Fruit fly (Drosophila melanogaster): Measurements from ENCODE around the gene alphaTub85E.

Gene alphaTub85E

dm6 chr3R:9767620-9768592, 34.9 kb upstream of the alphaTub85E start, which contains the start of gene Naa80 (continued):
- TF ChIP-seq fd96Cb (tag; optimal IDR thresholded peaks at IDR 0.05), result no peak
- peak; percentile 31 for TF ChIP-seq NC2β (GFP tag; optimal IDR thresholded peaks at IDR 0.05)
- TF ChIP-seq bbx (GFP tag; IDR thresholded peaks at IDR 0.05; ENCODE audit: partially characterized antibody), result peak; percentile 65
- TF ChIP-seq sd (tag; optimal IDR thresholded peaks at IDR 0.05), result peak; percentile 52
- no peak for TF ChIP-seq CG3407 (GFP tag; optimal IDR thresholded peaks at IDR 0.05)
- no peak for TF ChIP-seq odd (GFP tag; optimal IDR thresholded peaks at IDR 0.05)
- TF ChIP-seq shn (GFP tag; optimal IDR thresholded peaks at IDR 0.05), result peak; percentile 67
- TF ChIP-seq HHEX (GFP tag; optimal IDR thresholded peaks at IDR 0.05), result peak; percentile 66
- peak; percentile 53; the same call in 1 of the 3 replicates for TF ChIP-seq H15 (GFP tag; IDR thresholded peaks at IDR 0.05)
- peak; percentile 96 for TF ChIP-seq MBD-R2 (GFP tag; IDR thresholded peaks at IDR 0.05)
- TF ChIP-seq slp2 (GFP tag; optimal IDR thresholded peaks at IDR 0.05), result peak; percentile 6
- peak; percentile 57 for TF ChIP-seq Meics (GFP tag; optimal IDR thresholded peaks at IDR 0.05)
- peak; percentile 40 for TF ChIP-seq CG8290 (GFP tag; optimal IDR thresholded peaks at IDR 0.05)
- TF ChIP-seq CG8290 (tag; optimal IDR thresholded peaks at IDR 0.05), result peak in 1 of 2 experiments; percentile 90
- peak; percentile 54 for TF ChIP-seq kni (GFP tag; optimal IDR thresholded peaks at IDR 0.05)
- peak; percentile 84 for TF ChIP-seq E2f2 (GFP tag; IDR thresholded peaks at IDR 0.05)
- peak; percentile 53 for TF ChIP-seq CG15696 (tag; optimal IDR thresholded peaks at IDR 0.05)
- TF ChIP-seq Hr51 (GFP tag; optimal IDR thresholded peaks at IDR 0.05), result peak in 1 of 2 experiments; percentile 85
- no peak for TF ChIP-seq CG6854 (GFP tag; optimal IDR thresholded peaks at IDR 0.05)
- TF ChIP-seq CG33557 (GFP tag; optimal IDR thresholded peaks at IDR 0.05), result no peak
- TF ChIP-seq gsb (GFP tag; IDR thresholded peaks at IDR 0.05), result no peak; the same call in 1 of the 2 replicates
- no peak for TF ChIP-seq dmrt99B (tag; optimal IDR thresholded peaks at IDR 0.05)
- TF ChIP-seq Hsf (GFP tag; optimal IDR thresholded peaks at IDR 0.05), result peak; percentile 75
- no peak for TF ChIP-seq Mrtf (GFP tag; IDR thresholded peaks at IDR 0.05)
- peak; percentile 77 for TF ChIP-seq stwl (tag; optimal IDR thresholded peaks at IDR 0.05)
- TF ChIP-seq Nf-YA (GFP tag; IDR thresholded peaks at IDR 0.05), result no peak
- peak; percentile 89 for TF ChIP-seq CG2120 (GFP tag; optimal IDR thresholded peaks at IDR 0.05)
- peak; percentile 64 for TF ChIP-seq amos (GFP tag; IDR thresholded peaks at IDR 0.05; ENCODE audit: partially characterized antibody)
- TF ChIP-seq CG14441 (GFP tag; IDR thresholded peaks at IDR 0.05), result peak; percentile 35; the same call in 1 of the 2 replicates
- TF ChIP-seq CG6689 (GFP tag; IDR thresholded peaks at IDR 0.05), result no peak
- TF ChIP-seq CG32772 (GFP tag; IDR thresholded peaks at IDR 0.05), result peak; percentile 24; the same call in 1 of the 2 replicates
- no peak for TF ChIP-seq CG7271 (tag; optimal IDR thresholded peaks at IDR 0.05)
- peak; percentile 47; the same call in 1 of the 2 replicates for TF ChIP-seq nerfin-2 (GFP tag; IDR thresholded peaks at IDR 0.05; ENCODE audit: partially characterized antibody)
- no peak for TF ChIP-seq CG31365 (tag; optimal IDR thresholded peaks at IDR 0.05)
- peak; percentile 60; the same call in 1 of the 2 replicates for TF ChIP-seq CG14014 (GFP tag; IDR thresholded peaks at IDR 0.05)
- TF ChIP-seq onecut (GFP tag; IDR thresholded peaks at IDR 0.05), result peak; percentile 41; the same call in 1 of the 2 replicates
- TF ChIP-seq sc (optimal IDR thresholded peaks at IDR 0.05), result no peak
- no peak for TF ChIP-seq sc (GFP tag; optimal IDR thresholded peaks at IDR 0.05)
- no peak for TF ChIP-seq CG6254 (GFP tag; optimal IDR thresholded peaks at IDR 0.05)
- TF ChIP-seq bab2 (GFP tag; optimal IDR thresholded peaks at IDR 0.05), result peak; percentile 66
- TF ChIP-seq CG7372 (GFP tag; IDR thresholded peaks at IDR 0.05), result no peak
- peak; percentile 32; the same call in 1 of the 2 replicates for TF ChIP-seq chm (GFP tag; IDR thresholded peaks at IDR 0.05)
- peak; percentile 38 for TF ChIP-seq CG15269 (tag; optimal IDR thresholded peaks at IDR 0.05)
- peak; percentile 11 for TF ChIP-seq CG18262 (tag; optimal IDR thresholded peaks at IDR 0.05)
- TF ChIP-seq CG15479 (GFP tag; optimal IDR thresholded peaks at IDR 0.05), result no peak
- peak; percentile 48 for TF ChIP-seq CG7556 (GFP tag; optimal IDR thresholded peaks at IDR 0.05)
- peak; percentile 58 for TF ChIP-seq ewg (GFP tag; optimal IDR thresholded peaks at IDR 0.05)
- no peak for TF ChIP-seq Hr39 (optimal IDR thresholded peaks at IDR 0.05)

All from whole organism, embryonic.